Fruit fly (Drosophila melanogaster): ENCODE results near the gene CheB98a.
A peak's percentile ranks its signal among the peaks of the same experiment; 100 is the strongest.

dm6 chr3R:28841968-28842367 lies 35.5 kb downstream of the CheB98a start:
- TF ChIP-seq CG11762 (GFP tag; optimal IDR thresholded peaks at IDR 0.05; ENCODE audit: insufficient read depth) (peak; percentile 7), Sox15 (GFP tag; optimal IDR thresholded peaks at IDR 0.05) (no peak), salr (GFP tag; optimal IDR thresholded peaks at IDR 0.05) (peak in 1 of 2 experiments; percentile 41), OdsH (GFP tag; optimal IDR thresholded peaks at IDR 0.05) (no peak), Lpt (GFP tag; optimal IDR thresholded peaks at IDR 0.05) (peak; percentile 25), cyc (GFP tag; optimal IDR thresholded peaks at IDR 0.05) (no peak), lz (GFP tag; optimal IDR thresholded peaks at IDR 0.05) (no peak), ss (GFP tag; optimal IDR thresholded peaks at IDR 0.05) (no peak)

All from whole organism, prepupa.